Worm (Caenorhabditis elegans) whole organism, late embryonic: ENCODE results near the gene F44E7.3.

ENCODE experiments used
- C08G9.2 ChIP-seq: sonication (generic microtip); optimal IDR thresholded peaks from 2 replicates; lab custom pipeline; 2016; ENCODE audit warnings: mild to moderate bottlenecking, missing genetic modification characterization, moderate library complexity, missing compliant biosample characterization
- F13H6.1 ChIP-seq: sonication (generic microtip); optimal IDR thresholded peaks from 2 replicates; lab custom pipeline; 2016; ENCODE audit warnings: missing genetic modification characterization, missing compliant biosample characterization
- K02D7.2 ChIP-seq: sonication (generic microtip); optimal IDR thresholded peaks from 2 replicates; lab custom pipeline; 2017; ENCODE audit warnings: mild to moderate bottlenecking, missing genetic modification characterization, missing compliant biosample characterization
- K09A11.1 ChIP-seq: sonication (generic microtip); optimal IDR thresholded peaks from 2 replicates; lab custom pipeline; 2017; ENCODE audit warnings: antibody characterized with exemption, mild to moderate bottlenecking, missing genetic modification characterization, missing compliant biosample characterization; ENCODE audit not compliant: insufficient read depth
- T23F11.4 ChIP-seq: fragments of 200-800 bp; sonication (Bioruptor generic); optimal IDR thresholded peaks from 2 replicates; lab custom pipeline; 2018; ENCODE audit warnings: mild to moderate bottlenecking, missing genetic modification characterization, missing compliant biosample characterization
- Y22D7AL.16 ChIP-seq: sonication (generic microtip); optimal IDR thresholded peaks from 2 replicates; lab custom pipeline; 2016; ENCODE audit warnings: missing genetic modification characterization, missing compliant biosample characterization
- ceh-14 ChIP-seq: sonication (generic microtip); optimal IDR thresholded peaks from 2 replicates; lab custom pipeline; 2016; ENCODE audit warnings: missing genotype, missing genetic modification characterization, missing compliant biosample characterization
- ceh-24 ChIP-seq: sonication (generic microtip); optimal IDR thresholded peaks from 2 replicates; lab custom pipeline; 2016; ENCODE audit warnings: mild to moderate bottlenecking, missing genetic modification characterization, missing compliant biosample characterization
- ceh-30 ChIP-seq: fragments of 150-350 bp; optimal IDR thresholded peaks from 2 replicates; lab custom pipeline; 2014; ENCODE audit warnings: missing biosample characterization, missing genetic modification characterization
- ceh-31 ChIP-seq: sonication (generic microtip); optimal IDR thresholded peaks from 2 replicates; lab custom pipeline; 2016; ENCODE audit warnings: missing genetic modification characterization, missing compliant biosample characterization
- ceh-48 ChIP-seq: sonication (generic microtip); optimal IDR thresholded peaks from 2 replicates; lab custom pipeline; 2016; ENCODE audit warnings: missing genetic modification characterization, inconsistent platforms, missing compliant biosample characterization
- ceh-9 ChIP-seq: sonication (generic microtip); optimal IDR thresholded peaks from 2 replicates; lab custom pipeline; 2016; ENCODE audit warnings: mild to moderate bottlenecking, missing genetic modification characterization, inconsistent platforms, missing compliant biosample characterization
- che-1 ChIP-seq: sonication (generic microtip); optimal IDR thresholded peaks from 2 replicates; lab custom pipeline; 2016; ENCODE audit warnings: mild to moderate bottlenecking, missing genetic modification characterization, missing compliant biosample characterization
- dmd-4 ChIP-seq: sonication (generic microtip); optimal IDR thresholded peaks from 2 replicates; lab custom pipeline; 2016; ENCODE audit warnings: borderline replicate concordance, missing genetic modification characterization, missing compliant biosample characterization
- dve-1 ChIP-seq: sonication (generic microtip); optimal IDR thresholded peaks from 2 replicates; lab custom pipeline; 2017; ENCODE audit warnings: antibody characterized with exemption, mild to moderate bottlenecking, missing genetic modification characterization, missing compliant biosample characterization
- elt-2 ChIP-seq: sonication (generic microtip); optimal IDR thresholded peaks from 2 replicates; lab custom pipeline; 2016; ENCODE audit warnings: missing genetic modification reagents, missing genetic modification characterization, missing compliant biosample characterization
- elt-4 ChIP-seq: sonication (generic microtip); optimal IDR thresholded peaks from 2 replicates; lab custom pipeline; 2016; ENCODE audit warnings: missing genetic modification characterization, missing compliant biosample characterization
- ets-4 ChIP-seq: sonication (generic microtip); optimal IDR thresholded peaks from 2 replicates; lab custom pipeline; 2016; ENCODE audit warnings: missing genetic modification characterization, missing compliant biosample characterization
- eyg-1 ChIP-seq: sonication (generic microtip); optimal IDR thresholded peaks from 2 replicates; lab custom pipeline; 2016; ENCODE audit warnings: missing genotype, missing genetic modification characterization, missing compliant biosample characterization
- fkh-10 ChIP-seq: fragments of 150-350 bp; optimal IDR thresholded peaks from 2 replicates; lab custom pipeline; 2014; ENCODE audit warnings: missing biosample characterization, missing genetic modification reagents, missing genetic modification characterization
- fkh-6 ChIP-seq: sonication (generic microtip); optimal IDR thresholded peaks from 2 replicates; lab custom pipeline; 2016; ENCODE audit warnings: missing genetic modification characterization, missing compliant biosample characterization
- hlh-15 ChIP-seq: sonication (generic microtip); optimal IDR thresholded peaks from 2 replicates; lab custom pipeline; 2016; ENCODE audit warnings: missing genetic modification characterization, missing compliant biosample characterization
- hlh-30 ChIP-seq: sonication (generic microtip); optimal IDR thresholded peaks from 2 replicates; lab custom pipeline; 2017; ENCODE audit warnings: antibody characterized with exemption, missing genetic modification characterization, missing compliant biosample characterization; ENCODE audit not compliant: insufficient read depth
- hlh-6 ChIP-seq: sonication (generic microtip); optimal IDR thresholded peaks from 2 replicates; lab custom pipeline; 2016; ENCODE audit warnings: missing genotype, missing genetic modification characterization, missing compliant biosample characterization
- lin-11 ChIP-seq: fragments of 200-800 bp; sonication (Bioruptor generic); optimal IDR thresholded peaks from 2 replicates; lab custom pipeline; 2018; ENCODE audit warnings: mild to moderate bottlenecking, missing genetic modification characterization, missing compliant biosample characterization
- madf-2 ChIP-seq: sonication (generic microtip); optimal IDR thresholded peaks from 2 replicates; lab custom pipeline; 2017; ENCODE audit warnings: missing genetic modification characterization, missing compliant biosample characterization
- nhr-11 ChIP-seq: fragments of 150-350 bp; optimal IDR thresholded peaks from 2 replicates; lab custom pipeline; 2014; ENCODE audit warnings: missing biosample characterization, missing genetic modification characterization
- nhr-232 ChIP-seq: sonication (generic microtip); optimal IDR thresholded peaks from 2 replicates; lab custom pipeline; 2016; ENCODE audit warnings: missing genetic modification characterization, missing compliant biosample characterization
- npax-4 ChIP-seq: sonication (generic microtip); optimal IDR thresholded peaks from 2 replicates; lab custom pipeline; 2016; ENCODE audit warnings: missing genetic modification characterization, missing compliant biosample characterization
- pax-1 ChIP-seq: fragments of 150-350 bp; optimal IDR thresholded peaks from 2 replicates; lab custom pipeline; 2014; ENCODE audit warnings: missing biosample characterization, missing genetic modification characterization
- pha-2 ChIP-seq: sonication (generic microtip); optimal IDR thresholded peaks from 2 replicates; lab custom pipeline; 2017; ENCODE audit warnings: mild to moderate bottlenecking, missing genetic modification characterization, missing compliant biosample characterization
- pha-4 ChIP-seq: fragments of 150-350 bp; optimal IDR thresholded peaks from 2 replicates; lab custom pipeline; 2018; ENCODE audit warnings: missing biosample characterization, missing genetic modification reagents, missing genetic modification characterization
- rnt-1 ChIP-seq: sonication (generic microtip); optimal IDR thresholded peaks from 2 replicates; lab custom pipeline; 2016; ENCODE audit warnings: missing genetic modification characterization, missing compliant biosample characterization
- sox-4 ChIP-seq: sonication (generic microtip); optimal IDR thresholded peaks from 2 replicates; lab custom pipeline; 2017; ENCODE audit warnings: mild to moderate bottlenecking, missing genetic modification characterization, inconsistent platforms, missing compliant biosample characterization
- syd-9 ChIP-seq: sonication (generic microtip); optimal IDR thresholded peaks from 2 replicates; lab custom pipeline; 2016; ENCODE audit warnings: mild to moderate bottlenecking, missing genetic modification characterization, moderate library complexity, missing compliant biosample characterization
- unc-3 ChIP-seq, 2 experiments: fragments of 200-800 bp in 1 of 2; sonication (Bioruptor generic) in 1 of 2; sonication (generic microtip) in 1 of 2; conservative IDR thresholded peaks in 1 of 2; optimal IDR thresholded peaks in 1 of 2; 2 replicates each; pipeline versions ENCODE4 v1.3.6 to Lab custom; 2016 to 2022; ENCODE audit warnings: missing compliant biosample characterization in 2 of 2, missing genetic modification characterization in 2 of 2, missing genetic modification reagents in 1 of 2
- unc-86 ChIP-seq: sonication (generic microtip); optimal IDR thresholded peaks from 2 replicates; lab custom pipeline; 2016; ENCODE audit warnings: missing genetic modification characterization, missing compliant biosample characterization
- zip-5 ChIP-seq: sonication (generic microtip); optimal IDR thresholded peaks from 2 replicates; lab custom pipeline; 2016; ENCODE audit warnings: missing genetic modification characterization, missing compliant biosample characterization

Gene F44E7.3

ce11 chrV:5805467-5805866, 33.7 kb downstream of the F44E7.3 start, which contains the start of gene ZC250.5:
TSS of gene ZC250.5 (plus strand) at chrV:5805767.
- TF ChIP-seq che-1 (tag; lab: Kevin White, UChicago) (no peak), unc-86 (no peak), ets-4 (no peak), rnt-1 (no peak), eyg-1 (tag; lab: Kevin White, UChicago) (no peak), Y22D7AL.16 (no peak), madf-2 (tag; lab: Kevin White, UChicago) (no peak), unc-3 (GFP tag; conservative IDR thresholded peaks at IDR 0.05; lab: Robert Waterston, UW) (no peak), unc-3 (tag; optimal IDR thresholded peaks at IDR 0.05; lab: Kevin White, UChicago) (no peak), nhr-11 (tag; lab: Kevin White, UChicago) (no peak), K02D7.2 (tag; lab: Kevin White, UChicago) (no peak), fkh-10 (no peak), hlh-6 (tag; lab: Kevin White, UChicago) (no peak), syd-9 (no peak), dmd-4 (tag; lab: Kevin White, UChicago) (no peak), ceh-9 (tag; lab: Kevin White, UChicago) (no peak), ceh-14 (tag; lab: Kevin White, UChicago) (no peak), nhr-232 (tag; lab: Kevin White, UChicago) (no peak)

ce11 chrV:5813060-5813659, 41.4 kb downstream of the F44E7.3 start, which contains the start of gene ZC250.4:
TSS of gene ZC250.4 (minus strand) at chrV:5813137.
- TF ChIP-seq unc-86 (no peak), elt-2 (tag; lab: Kevin White, UChicago) (peak; percentile 31)

- TF ChIP-seq T23F11.4 (no peak), ceh-14 (tag; lab: Kevin White, UChicago) (no peak), dmd-4 (tag; lab: Kevin White, UChicago) (no peak), K02D7.2 (tag; lab: Kevin White, UChicago) (no peak), lin-11 (no peak), unc-3 (GFP tag; conservative IDR thresholded peaks at IDR 0.05; lab: Robert Waterston, UW) (no peak), unc-3 (tag; optimal IDR thresholded peaks at IDR 0.05; lab: Kevin White, UChicago) (no peak), elt-4 (no peak)
These were observed 44.8 kb downstream of the F44E7.3 start for ce11 chrV:5816470-5817061.

- TF ChIP-seq pha-4 (tag; lab: Kevin White, UChicago) (no peak), ceh-48 (tag; lab: Kevin White, UChicago) (no peak), pha-2 (tag; lab: Kevin White, UChicago) (no peak), unc-86 (no peak), K02D7.2 (tag; lab: Kevin White, UChicago) (no peak), hlh-15 (tag; lab: Kevin White, UChicago) (no peak), ceh-31 (tag; lab: Kevin White, UChicago) (no peak), npax-4 (tag; lab: Kevin White, UChicago) (no peak)
These were observed 48.2 kb downstream of the F44E7.3 start for ce11 chrV:5819903-5820302.

- TF ChIP-seq elt-2 (tag; lab: Kevin White, UChicago) (no peak), eyg-1 (tag; lab: Kevin White, UChicago) (no peak), dve-1 (tag; lab: Kevin White, UChicago) (no peak), zip-5 (tag; lab: Kevin White, UChicago) (no peak), fkh-6 (tag; lab: Kevin White, UChicago) (no peak), ceh-30 (no peak), hlh-30 (no peak), K09A11.1 (tag; lab: Kevin White, UChicago) (no peak), ceh-24 (tag; lab: Kevin White, UChicago) (no peak), C08G9.2 (tag; lab: Kevin White, UChicago) (no peak), pax-1 (tag; lab: Kevin White, UChicago) (no peak), sox-4 (tag; lab: Kevin White, UChicago) (no peak), K02D7.2 (tag; lab: Kevin White, UChicago) (no peak), F13H6.1 (tag; lab: Kevin White, UChicago) (no peak), T23F11.4 (no peak)
These were observed 48.7 kb downstream of the F44E7.3 start for ce11 chrV:5820401-5820800.
